Worm (Caenorhabditis elegans) whole organism, late embryonic: ENCODE results near the gene F14D2.19.

Experiments used
- C38D4.7 ChIP-seq: fragments of 200-800 bp; sonication (Bioruptor generic); optimal IDR thresholded peaks from 2 replicates; lab custom pipeline; 2018; ENCODE audit warnings: mild to moderate bottlenecking, missing genetic modification characterization, moderate library complexity, missing compliant biosample characterization
- K09A11.1 ChIP-seq: sonication (generic microtip); optimal IDR thresholded peaks from 2 replicates; lab custom pipeline; 2017; ENCODE audit warnings: antibody characterized with exemption, mild to moderate bottlenecking, missing genetic modification characterization, missing compliant biosample characterization; ENCODE audit not compliant: insufficient read depth
- ama-1 ChIP-seq: fragments of 150-350 bp; optimal IDR thresholded peaks from 2 replicates; lab custom pipeline; 2014
- ceh-14 ChIP-seq: sonication (generic microtip); optimal IDR thresholded peaks from 2 replicates; lab custom pipeline; 2016; ENCODE audit warnings: missing genotype, missing genetic modification characterization, missing compliant biosample characterization
- ceh-19 ChIP-seq: fragments of 200-800 bp; sonication (Bioruptor generic); optimal IDR thresholded peaks from 2 replicates; lab custom pipeline; 2018; ENCODE audit warnings: mild to moderate bottlenecking, missing genetic modification characterization, missing compliant biosample characterization
- ceh-22 ChIP-seq: sonication (generic microtip); optimal IDR thresholded peaks from 2 replicates; lab custom pipeline; 2017; ENCODE audit warnings: missing biosample characterization, missing genetic modification characterization
- ceh-31 ChIP-seq: sonication (generic microtip); optimal IDR thresholded peaks from 2 replicates; lab custom pipeline; 2016; ENCODE audit warnings: missing genetic modification characterization, missing compliant biosample characterization
- ceh-45 ChIP-seq: fragments of 200-800 bp; sonication (Bioruptor generic); IDR thresholded peaks from 2 replicates; pipeline ENCODE4 v1.3.6; 2022; ENCODE audit warnings: missing genetic modification reagents, missing genetic modification characterization, missing compliant biosample characterization
- ceh-48 ChIP-seq: sonication (generic microtip); optimal IDR thresholded peaks from 2 replicates; lab custom pipeline; 2016; ENCODE audit warnings: missing genetic modification characterization, inconsistent platforms, missing compliant biosample characterization
- ceh-9 ChIP-seq: sonication (generic microtip); optimal IDR thresholded peaks from 2 replicates; lab custom pipeline; 2016; ENCODE audit warnings: mild to moderate bottlenecking, missing genetic modification characterization, inconsistent platforms, missing compliant biosample characterization
- elt-2 ChIP-seq: sonication (generic microtip); optimal IDR thresholded peaks from 2 replicates; lab custom pipeline; 2016; ENCODE audit warnings: missing genetic modification reagents, missing genetic modification characterization, missing compliant biosample characterization
- elt-4 ChIP-seq: sonication (generic microtip); optimal IDR thresholded peaks from 2 replicates; lab custom pipeline; 2016; ENCODE audit warnings: missing genetic modification characterization, missing compliant biosample characterization
- fax-1 ChIP-seq: sonication (generic microtip); optimal IDR thresholded peaks from 2 replicates; lab custom pipeline; 2016; ENCODE audit warnings: missing genotype, missing genetic modification characterization, missing compliant biosample characterization
- gmeb-2 ChIP-seq: sonication (generic microtip); optimal IDR thresholded peaks from 2 replicates; lab custom pipeline; 2016; ENCODE audit warnings: missing genetic modification characterization, inconsistent platforms, missing compliant biosample characterization
- hlh-15 ChIP-seq: sonication (generic microtip); optimal IDR thresholded peaks from 2 replicates; lab custom pipeline; 2016; ENCODE audit warnings: missing genetic modification characterization, missing compliant biosample characterization
- hlh-30 ChIP-seq: sonication (generic microtip); optimal IDR thresholded peaks from 2 replicates; lab custom pipeline; 2017; ENCODE audit warnings: antibody characterized with exemption, missing genetic modification characterization, missing compliant biosample characterization; ENCODE audit not compliant: insufficient read depth
- hlh-6 ChIP-seq: sonication (generic microtip); optimal IDR thresholded peaks from 2 replicates; lab custom pipeline; 2016; ENCODE audit warnings: missing genotype, missing genetic modification characterization, missing compliant biosample characterization
- hlh-8 ChIP-seq: sonication (generic microtip); optimal IDR thresholded peaks from 2 replicates; lab custom pipeline; 2016; ENCODE audit warnings: missing genotype, missing genetic modification characterization, missing compliant biosample characterization
- lin-11 ChIP-seq: fragments of 200-800 bp; sonication (Bioruptor generic); optimal IDR thresholded peaks from 2 replicates; lab custom pipeline; 2018; ENCODE audit warnings: mild to moderate bottlenecking, missing genetic modification characterization, missing compliant biosample characterization
- nfya-1 ChIP-seq: sonication (generic microtip); optimal IDR thresholded peaks from 2 replicates; lab custom pipeline; 2017; ENCODE audit warnings: missing genetic modification characterization, mild to moderate bottlenecking, missing compliant biosample characterization, antibody characterized with exemption, moderate library complexity
- nhr-11 ChIP-seq: fragments of 150-350 bp; optimal IDR thresholded peaks from 2 replicates; lab custom pipeline; 2014; ENCODE audit warnings: missing biosample characterization, missing genetic modification characterization
- npax-4 ChIP-seq: sonication (generic microtip); optimal IDR thresholded peaks from 2 replicates; lab custom pipeline; 2016; ENCODE audit warnings: missing genetic modification characterization, missing compliant biosample characterization
- odd-2 ChIP-seq: sonication (generic microtip); optimal IDR thresholded peaks from 2 replicates; lab custom pipeline; 2017; ENCODE audit warnings: antibody characterized with exemption, mild to moderate bottlenecking, missing genetic modification characterization, missing compliant biosample characterization
- pag-3 ChIP-seq: sonication (generic microtip); optimal IDR thresholded peaks from 2 replicates; lab custom pipeline; 2016; ENCODE audit warnings: missing compliant biosample characterization, missing genetic modification characterization, borderline replicate concordance
- pha-4 ChIP-seq: fragments of 150-350 bp; optimal IDR thresholded peaks from 2 replicates; lab custom pipeline; 2018; ENCODE audit warnings: missing biosample characterization, missing genetic modification reagents, missing genetic modification characterization
- pqm-1 ChIP-seq: sonication (generic microtip); optimal IDR thresholded peaks from 2 replicates; lab custom pipeline; 2016; ENCODE audit warnings: missing genetic modification characterization, missing compliant biosample characterization
- ref-2 ChIP-seq: sonication (generic microtip); optimal IDR thresholded peaks from 2 replicates; lab custom pipeline; 2016; ENCODE audit warnings: missing genetic modification characterization, missing compliant biosample characterization
- sox-2 ChIP-seq: fragments of 200-800 bp; sonication (Bioruptor generic); IDR thresholded peaks from 2 replicates; pipeline ENCODE4 v1.3.6; 2022; ENCODE audit warnings: missing genetic modification reagents, missing genetic modification characterization, missing compliant biosample characterization
- sox-4 ChIP-seq: sonication (generic microtip); optimal IDR thresholded peaks from 2 replicates; lab custom pipeline; 2017; ENCODE audit warnings: mild to moderate bottlenecking, missing genetic modification characterization, inconsistent platforms, missing compliant biosample characterization
- syd-9 ChIP-seq: sonication (generic microtip); optimal IDR thresholded peaks from 2 replicates; lab custom pipeline; 2016; ENCODE audit warnings: mild to moderate bottlenecking, missing genetic modification characterization, moderate library complexity, missing compliant biosample characterization
- unc-3 ChIP-seq, 2 experiments: fragments of 200-800 bp in 1 of 2; sonication (Bioruptor generic) in 1 of 2; sonication (generic microtip) in 1 of 2; conservative IDR thresholded peaks in 1 of 2; optimal IDR thresholded peaks in 1 of 2; 2 replicates each; pipeline versions ENCODE4 v1.3.6 to Lab custom; 2016 to 2022; ENCODE audit warnings: missing compliant biosample characterization in 2 of 2, missing genetic modification characterization in 2 of 2, missing genetic modification reagents in 1 of 2
- unc-42 ChIP-seq: sonication (generic microtip); optimal IDR thresholded peaks from 2 replicates; lab custom pipeline; 2016; ENCODE audit warnings: missing genotype, missing genetic modification characterization, missing compliant biosample characterization
- ztf-16 ChIP-seq: sonication (generic microtip); optimal IDR thresholded peaks from 2 replicates; lab custom pipeline; 2017; ENCODE audit warnings: missing genetic modification characterization, missing compliant biosample characterization

The F14D2.19 gene

ce11 chrII:3373875-3374274 is 36.9 kb upstream of the F14D2.19 start:
- TF ChIP-seq ceh-31 (tag; lab: Kevin White, UChicago), result peak; percentile 24
- TF ChIP-seq sox-4 (tag; lab: Kevin White, UChicago), result no peak
- TF ChIP-seq nfya-1, result peak; percentile 43
- peak; percentile 43 for TF ChIP-seq unc-42 (tag; lab: Kevin White, UChicago)
- peak; percentile 96 for TF ChIP-seq ceh-48 (tag; lab: Kevin White, UChicago)
- no peak for TF ChIP-seq nhr-11
- TF ChIP-seq, all 69 proteins: peak for 4

ce11 chrII:3371010-3371409 is 34.1 kb upstream of the F14D2.19 start, which contains the start of gene bath-23:
Gene bath-23 (plus strand): TSS chrII:3371310.
- TF ChIP-seq lin-11 (tag; lab: Kevin White, UChicago) (no peak), ceh-45 (GFP tag; lab: Robert Waterston, UW) (no peak), ceh-19 (GFP tag; lab: Kevin White, UChicago) (no peak), ceh-22 (tag; lab: Kevin White, UChicago) (no peak), elt-4 (no peak), hlh-8 (no peak), syd-9 (no peak), hlh-6 (no peak), K09A11.1 (tag; lab: Kevin White, UChicago) (no peak), npax-4 (tag; lab: Kevin White, UChicago) (no peak), ceh-48 (tag; lab: Kevin White, UChicago) (no peak), hlh-15 (tag; lab: Kevin White, UChicago) (no peak), hlh-30 (no peak), pqm-1 (tag; lab: Kevin White, UChicago) (no peak), fax-1 (no peak), ztf-16 (tag; lab: Kevin White, UChicago) (no peak)

- TF ChIP-seq nfya-1 (peak; percentile 96), pha-4 (tag; lab: Kevin White, UChicago) (no peak), elt-2 (tag; lab: Kevin White, UChicago) (no peak)
Measured at ce11 chrII:3370061-3370460, 33.1 kb upstream of the F14D2.19 start, which contains the start of gene Y49F6C.8. Gene Y49F6C.8 (minus strand): TSS chrII:3370111.

ce11 chrII:3368097-3368496 is 31.2 kb upstream of the F14D2.19 start, which contains the start of gene Y49F6C.7:
Gene Y49F6C.7 (minus strand): TSS chrII:3368197.
- TF ChIP-seq ref-2 (no peak), unc-3 (GFP tag; conservative IDR thresholded peaks at IDR 0.05; lab: Robert Waterston, UW) (no peak), unc-3 (tag; optimal IDR thresholded peaks at IDR 0.05; lab: Kevin White, UChicago) (no peak), C38D4.7 (no peak), ceh-9 (no peak), odd-2 (no peak), ama-1 (lab: Kevin White, UChicago) (no peak)

- TF ChIP-seq elt-4, result no peak
Measured at ce11 chrII:3367100-3367499, 30.2 kb upstream of the F14D2.19 start, which contains the start of gene Y49F6C.6. Gene Y49F6C.6 (minus strand): TSS chrII:3367200.

- TF ChIP-seq ceh-14 (tag; lab: Kevin White, UChicago) (no peak), unc-42 (tag; lab: Kevin White, UChicago) (no peak), npax-4 (tag; lab: Kevin White, UChicago) (no peak), pqm-1 (tag; lab: Kevin White, UChicago) (no peak), pag-3 (no peak), sox-2 (GFP tag; lab: Robert Waterston, UW) (no peak), gmeb-2 (tag; lab: Kevin White, UChicago) (no peak)
Measured at ce11 chrII:3358834-3359233, 21.9 kb upstream of the F14D2.19 start, which contains the start of the genes lido-14 and bath-27. Gene lido-14 (plus strand): TSS chrII:3359134. Gene bath-27 (plus strand): TSS chrII:3359139.
